Fruit fly (Drosophila melanogaster): Measurements from ENCODE around the gene CG5888.

DNA sequence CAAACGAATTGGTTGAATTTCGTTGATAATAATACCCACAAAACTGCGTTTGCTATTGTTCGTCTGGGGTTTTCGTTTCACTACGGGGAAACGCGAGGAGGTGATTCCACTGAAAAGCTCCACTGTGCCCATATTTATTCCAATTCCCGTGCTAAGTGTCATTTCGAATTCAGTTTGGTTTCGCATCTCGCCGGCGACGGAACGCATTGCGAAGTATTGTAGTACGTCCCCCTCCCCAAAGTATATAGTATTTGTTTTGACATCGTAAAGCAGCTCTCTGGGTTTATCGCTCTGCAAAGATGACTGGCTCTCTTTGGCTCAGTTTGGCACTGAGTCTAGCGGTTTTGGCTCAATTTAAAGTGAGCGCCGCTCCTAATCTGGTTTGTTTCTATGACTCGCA, 2.6 kb upstream of the CG5888 start, which contains the start of gene Idgf3:
- TF ChIP-seq fd96Ca (GFP tag; IDR thresholded peaks at IDR 0.05) = no peak
- TF ChIP-seq gl (tag; optimal IDR thresholded peaks at IDR 0.05) = no peak
- TF ChIP-seq Pif1B (GFP tag; optimal IDR thresholded peaks at IDR 0.05) = no peak
- TF ChIP-seq CG17806 (tag; optimal IDR thresholded peaks at IDR 0.05) = no peak
- no peak for TF ChIP-seq CG8301 (tag; optimal IDR thresholded peaks at IDR 0.05)
- no peak for TF ChIP-seq Snoo (tag; optimal IDR thresholded peaks at IDR 0.05)
- no peak for TF ChIP-seq Pif1A (GFP tag; optimal IDR thresholded peaks at IDR 0.05)
- 0 out of 3 replicates have a peak, but pooled peaks have one; percentile 29 for TF ChIP-seq CG4496 (GFP tag; IDR thresholded peaks at IDR 0.05)
- peak; percentile 9 for TF ChIP-seq EcR (GFP tag; optimal IDR thresholded peaks at IDR 0.05)
